Worm (Caenorhabditis elegans): Measurements from ENCODE around the gene Y50E8A.6.

ce11 chrV:14734187-14734765, 6.9 kb downstream of the Y50E8A.6 start, which contains the start of gene unc-61:
- TF ChIP-seq ama-1 (optimal IDR thresholded peaks at IDR 0.05) (no peak), ama-1 (GFP tag; optimal IDR thresholded peaks at IDR 0.05) (no peak), let-526 (GFP tag; IDR thresholded peaks at IDR 0.05) (no peak), mes-4 (tag; optimal IDR thresholded peaks at IDR 0.05) (no peak), hsf-1 (GFP tag; IDR thresholded peaks at IDR 0.05) (no peak), lin-35 (GFP tag; optimal IDR thresholded peaks at IDR 0.05) (peak in 1 of 3 experiments; percentile 72), nhr-90 (tag; optimal IDR thresholded peaks at IDR 0.05) (no peak), unc-62 (GFP tag; optimal IDR thresholded peaks at IDR 0.05) (no peak), ceh-27 (GFP tag; optimal IDR thresholded peaks at IDR 0.05) (no peak), ZK185.1 (tag; optimal IDR thresholded peaks at IDR 0.05; ENCODE audit: poor library complexity, severe bottlenecking) (no peak), Y53G8AR.9 (GFP tag; conservative IDR thresholded peaks at IDR 0.05) (no peak), madf-3 (GFP tag; IDR thresholded peaks at IDR 0.05) (no peak)

Measured in whole organism, young adult.